Worm (Caenorhabditis elegans): ENCODE data around the gene T22D1.8.

DNA sequence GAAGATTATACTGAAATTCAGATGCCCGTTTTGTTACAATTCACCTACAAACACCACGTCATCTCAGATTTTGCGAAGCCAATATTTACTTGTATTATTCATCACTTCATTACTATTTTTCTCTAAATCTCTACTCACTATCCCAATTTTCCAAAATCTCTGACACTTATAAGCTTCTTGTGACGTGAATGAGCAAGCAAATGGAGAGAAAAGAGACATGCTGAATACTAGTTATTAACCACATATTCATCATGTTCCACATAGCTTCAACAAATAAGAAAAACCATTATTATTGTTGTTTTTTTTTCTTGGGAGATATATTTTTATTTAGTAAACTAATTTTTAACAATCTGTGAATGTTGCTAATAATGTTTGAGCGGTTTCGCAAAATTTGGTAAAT lies 45.1 kb upstream of the T22D1.8 start:
- TF ChIP-seq hmbx-1 (tag; optimal IDR thresholded peaks at IDR 0.05) (no peak), ama-1 (optimal IDR thresholded peaks at IDR 0.05) (no peak), B0310.2 (tag; optimal IDR thresholded peaks at IDR 0.05) (no peak), pes-1 (GFP tag; IDR thresholded peaks at IDR 0.05) (no peak), tbx-11 (GFP tag; IDR thresholded peaks at IDR 0.05) (no peak), flt-1 (GFP tag; IDR thresholded peaks at IDR 0.05) (no peak), F13C5.2 (tag; optimal IDR thresholded peaks at IDR 0.05) (no peak), sea-1 (GFP tag; conservative IDR thresholded peaks at IDR 0.05) (no peak), ceh-13 (GFP tag; optimal IDR thresholded peaks at IDR 0.05) (no peak), aly-1 (tag; optimal IDR thresholded peaks at IDR 0.05) (no peak), hnd-1 (tag; optimal IDR thresholded peaks at IDR 0.05) (no peak), ets-7 (tag; optimal IDR thresholded peaks at IDR 0.05) (no peak)

Data from whole organism, early embryonic.